Worm (Caenorhabditis elegans) whole organism, L1 larva: ENCODE data around the gene clr-1.

ENCODE experiments used
- alr-1 ChIP-seq: fragments of 200-800 bp; sonication (Bioruptor generic); optimal IDR thresholded peaks from 2 replicates; lab custom pipeline; 2018; ENCODE audit warnings: borderline replicate concordance, mild to moderate bottlenecking, missing genetic modification characterization, missing compliant biosample characterization
- efl-1 ChIP-seq, 4 experiments: fragments of 150-350 bp; optimal IDR thresholded peaks in 3 of 4; peaks in 1 of 4; 1 replicate in 1 of 4; 2 replicates in 3 of 4; lab custom pipeline; 2014; ENCODE audit warnings: missing biosample characterization in 2 of 4, missing genetic modification characterization in 2 of 4, missing genetic modification reagents in 2 of 4
- elt-2 ChIP-seq: sonication (generic microtip); optimal IDR thresholded peaks from 2 replicates; lab custom pipeline; 2016; ENCODE audit warnings: missing genetic modification characterization, mild to moderate bottlenecking, inconsistent platforms, missing compliant biosample characterization, missing genetic modification reagents
- elt-3 ChIP-seq, 6 experiments: fragments of 150-350 bp in 1 of 6; sonication (generic microtip); optimal IDR thresholded peaks; 2 replicates each; lab custom pipeline; 2017 to 2018; ENCODE audit warnings: missing biosample characterization in 6 of 6, missing genetic modification characterization in 6 of 6, inconsistent platforms in 1 of 6
- isw-1 ChIP-seq: fragments of 200-800 bp; sonication (Bioruptor generic); IDR thresholded peaks from 2 replicates; pipeline ENCODE4 v1.3.6; 2022; ENCODE audit warnings: missing genetic modification characterization, missing compliant biosample characterization
- jun-1 ChIP-seq: fragments of 150-350 bp; optimal IDR thresholded peaks from 2 replicates; lab custom pipeline; 2014; ENCODE audit warnings: missing biosample characterization, missing genetic modification reagents, missing genetic modification characterization
- nhr-11 ChIP-seq: fragments of 150-350 bp; optimal IDR thresholded peaks from 2 replicates; lab custom pipeline; 2014; ENCODE audit warnings: missing biosample characterization, missing genetic modification characterization
- nhr-237 ChIP-seq: fragments of 150-350 bp; optimal IDR thresholded peaks from 2 replicates; lab custom pipeline; 2014; ENCODE audit warnings: missing biosample characterization, missing genetic modification characterization
- snpc-4 ChIP-seq: fragments of 150-350 bp; optimal IDR thresholded peaks from 2 replicates; lab custom pipeline; 2014; ENCODE audit warnings: missing biosample characterization, missing genetic modification characterization
- unc-62 ChIP-seq: fragments of 150-350 bp; optimal IDR thresholded peaks from 2 replicates; lab custom pipeline; 2014; ENCODE audit warnings: missing biosample characterization, missing genetic modification reagents, missing genetic modification characterization
- zag-1 ChIP-seq: fragments of 150-350 bp; optimal IDR thresholded peaks from 2 replicates; lab custom pipeline; 2014; ENCODE audit warnings: missing biosample characterization, missing genetic modification characterization

DNA sequence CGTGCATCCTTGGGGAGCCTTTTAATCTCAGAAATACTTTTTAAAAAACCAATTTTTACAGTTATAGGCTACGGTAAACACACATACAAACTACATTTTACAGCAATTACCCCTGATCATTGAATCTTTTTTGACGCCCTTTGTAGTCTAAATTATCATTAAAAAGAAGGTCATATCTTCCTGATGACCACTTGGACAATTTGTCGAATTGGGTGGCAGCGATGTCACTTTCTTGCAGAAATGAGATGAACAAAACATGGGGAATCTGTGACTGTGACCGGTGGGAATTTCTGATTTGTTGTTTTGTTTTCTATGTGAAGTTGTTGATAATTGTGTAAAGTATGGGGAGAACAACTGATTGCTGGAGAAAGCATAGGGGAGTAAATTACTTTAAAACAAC lies 16.5 kb upstream of the clr-1 start:
- TF ChIP-seq zag-1 (tag; lab: Kevin White, UChicago) (no peak), efl-1 (optimal IDR thresholded peaks at IDR 0.05; lab: Kevin White, UChicago) (no peak), efl-1 (GFP tag; optimal IDR thresholded peaks at IDR 0.05 in 1 of 2; lab: Kevin White, UChicago) (no peak), snpc-4 (tag; lab: Kevin White, UChicago) (no peak), alr-1 (no peak), jun-1 (tag; lab: Kevin White, UChicago) (no peak), unc-62 (no peak), nhr-11 (tag; lab: Kevin White, UChicago) (no peak), isw-1 (GFP tag; lab: Robert Waterston, UW) (no peak), elt-3 (tag; optimal IDR thresholded peaks at IDR 0.05; lab: Kevin White, UChicago) (peak in 1 of 6 experiments; percentile 12), elt-2 (tag; lab: Kevin White, UChicago) (no peak), nhr-237 (no peak)
